Worm (Caenorhabditis elegans) whole organism, mixed stage, embryonic: Measurements from ENCODE around the gene ZC302.3.

Experiments
- lsy-2 ChIP-seq: fragments of 150-350 bp; optimal IDR thresholded peaks from 2 replicates; lab custom pipeline; 2014; ENCODE audit warnings: missing biosample characterization, missing genetic modification characterization
- unc-62 ChIP-seq: fragments of 150-350 bp; optimal IDR thresholded peaks from 2 replicates; lab custom pipeline; 2014; ENCODE audit warnings: missing biosample characterization, missing genetic modification reagents, missing genetic modification characterization

DNA sequence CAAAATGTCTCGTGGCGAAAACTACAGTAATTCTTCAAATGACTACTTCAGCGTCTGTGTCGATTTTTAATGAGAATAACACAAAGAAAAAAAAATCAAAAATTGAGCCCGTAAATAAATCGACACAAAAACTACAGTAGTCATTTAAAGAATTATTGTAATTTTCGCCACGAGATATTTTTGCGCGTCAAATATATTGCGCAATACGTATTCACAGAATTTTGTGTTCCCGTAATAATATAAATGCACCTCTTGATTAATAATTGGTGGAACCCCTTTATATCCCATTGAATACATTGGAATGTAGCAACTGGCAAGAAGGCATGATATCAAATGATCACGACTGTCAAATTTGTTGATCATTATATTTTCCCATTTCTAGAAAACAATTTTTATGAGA lies 27.6 kb upstream of the ZC302.3 start:
- no peak for TF ChIP-seq unc-62 (GFP tag; lab: Kevin White, UChicago)
- TF ChIP-seq lsy-2 (tag; lab: Kevin White, UChicago): no peak
